Fruit fly (Drosophila melanogaster) S2 (cell line): ENCODE results near the gene Arl5.

ENCODE experiments used
- CG8478 ChIP-seq: fragments of >200 bp; optimal IDR thresholded peaks from 2 replicates; lab custom pipeline; 2018
- CTCF ChIP-seq, 2 experiments: fragments of >200 bp; optimal IDR thresholded peaks; 2 replicates each; lab custom pipeline; 2018

dm6 chr3L:8303912-8304311 is 4.3 kb upstream of the Arl5 start, which contains the start of the genes CG7194 and Sbp2:
- TF ChIP-seq CG8478 (lab: Kevin White, UChicago) = no peak
- no peak for TF ChIP-seq CTCF (optimal IDR thresholded peaks at IDR 0.05; lab: Kevin White, UChicago)
